Worm (Caenorhabditis elegans) whole organism, late embryonic: ENCODE measurements around the gene M02D8.3.

Experiments used
- pat-9 ChIP-seq: fragments of 200-800 bp; sonication (Bioruptor generic); optimal IDR thresholded peaks from 2 replicates; lab custom pipeline; 2018; ENCODE audit warnings: mild to moderate bottlenecking, missing genetic modification characterization, moderate library complexity, missing compliant biosample characterization
- pha-4 ChIP-seq: fragments of 150-350 bp; optimal IDR thresholded peaks from 2 replicates; lab custom pipeline; 2018; ENCODE audit warnings: missing biosample characterization, missing genetic modification reagents, missing genetic modification characterization

DNA sequence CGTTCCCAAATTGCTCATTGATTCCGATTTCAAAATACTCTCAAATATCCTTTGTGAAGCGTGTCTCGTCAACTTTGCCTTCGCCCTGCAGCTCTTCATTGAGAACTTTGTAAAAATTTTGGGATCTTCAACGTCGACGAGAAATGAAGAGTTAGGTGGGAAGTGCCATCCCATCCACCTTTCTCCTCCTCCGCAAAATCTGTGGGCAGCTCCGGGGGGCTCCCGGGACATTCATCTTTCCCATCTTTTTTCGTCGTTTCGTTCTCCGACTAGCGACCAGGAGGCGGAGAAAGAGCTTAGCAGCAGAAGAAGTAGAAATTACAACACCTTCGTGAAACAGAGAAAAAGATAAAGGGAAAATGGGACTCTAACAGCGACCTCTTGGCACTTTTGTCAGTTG, 26.1 kb upstream of the M02D8.3 start:
- TF ChIP-seq pha-4 (tag; lab: Kevin White, UChicago) (no peak), pat-9 (tag; lab: Kevin White, UChicago) (no peak)
